Fruit fly (Drosophila melanogaster) S2 (cell line): ENCODE results near the gene wdb.

Experiments
- CG8478 ChIP-seq: fragments of >200 bp; optimal IDR thresholded peaks from 2 replicates; lab custom pipeline; 2018
- CTCF ChIP-seq, 2 experiments: fragments of >200 bp; optimal IDR thresholded peaks; 2 replicates each; lab custom pipeline; 2018

DNA sequence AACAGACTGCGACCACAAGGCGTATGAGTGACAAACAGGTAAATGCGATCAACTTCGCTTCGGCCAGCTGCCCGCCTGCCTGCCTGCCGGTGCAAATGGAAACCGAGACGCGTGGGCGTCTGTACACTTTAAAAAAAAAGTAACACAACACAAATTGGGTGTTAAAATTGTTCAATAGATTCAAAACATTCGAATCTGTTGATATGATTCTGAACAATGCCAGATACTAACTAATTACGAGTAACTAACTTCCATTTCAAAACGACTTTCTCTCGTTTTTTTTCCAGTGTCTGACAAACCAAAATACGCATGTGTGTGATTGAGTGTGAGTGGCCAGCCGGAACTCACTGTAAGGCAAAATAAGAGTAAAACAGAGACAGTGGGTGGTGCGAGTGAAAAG lies 12.3 kb downstream of the wdb start:
- TF ChIP-seq CG8478 (lab: Kevin White, UChicago) (no peak), CTCF (optimal IDR thresholded peaks at IDR 0.05; lab: Kevin White, UChicago) (no peak)
